Fruit fly (Drosophila melanogaster): ENCODE data around the gene Socs16D.

- no peak for TF ChIP-seq usp (GFP tag; optimal IDR thresholded peaks at IDR 0.05)
- no peak for TF ChIP-seq pan (optimal IDR thresholded peaks at IDR 0.05)
- no peak for TF ChIP-seq CG9705 (GFP tag; optimal IDR thresholded peaks at IDR 0.05)
- no peak for TF ChIP-seq fru (GFP tag; optimal IDR thresholded peaks at IDR 0.05)
Observed at dm6 chrX:17865103-17865502, 37.7 kb upstream of the Socs16D start.
